Worm (Caenorhabditis elegans): ENCODE data around the gene C07H6.9.

The C07H6.9 gene

DNA sequence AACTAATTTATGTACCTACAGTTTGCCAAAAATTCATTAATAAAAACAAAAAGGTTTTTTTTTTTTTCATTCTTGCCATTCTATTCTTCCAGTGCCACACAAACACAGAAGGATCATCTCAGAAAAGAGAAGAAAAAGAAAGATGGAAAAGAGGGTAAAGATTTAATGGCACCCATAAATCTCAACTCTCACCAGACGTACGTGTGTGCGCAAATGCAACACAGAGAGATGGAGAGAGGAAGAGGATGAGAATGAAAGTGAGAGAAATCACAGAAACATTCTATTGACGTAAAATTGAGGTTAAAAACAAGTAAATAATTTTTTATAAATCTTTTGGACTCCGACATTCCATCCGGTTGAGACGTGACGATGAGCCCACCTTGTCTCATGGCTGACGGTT is 44.9 kb upstream of the C07H6.9 start:
- no peak for TF ChIP-seq pha-4 (tag; optimal IDR thresholded peaks at IDR 0.05)
- TF ChIP-seq sox-4 (tag; optimal IDR thresholded peaks at IDR 0.05) = no peak
- no peak for TF ChIP-seq dve-1 (tag; optimal IDR thresholded peaks at IDR 0.05)
- no peak for TF ChIP-seq mec-3 (tag; optimal IDR thresholded peaks at IDR 0.05; ENCODE audit: borderline replicate concordance)
- TF ChIP-seq nhr-11 (tag; optimal IDR thresholded peaks at IDR 0.05) = no peak
- no peak for TF ChIP-seq ceh-2 (tag; optimal IDR thresholded peaks at IDR 0.05)
- no peak for TF ChIP-seq pros-1 (tag; optimal IDR thresholded peaks at IDR 0.05)
- TF ChIP-seq fax-1 (tag; optimal IDR thresholded peaks at IDR 0.05) = no peak
- peak; percentile 80 for TF ChIP-seq unc-55 (GFP tag; optimal IDR thresholded peaks at IDR 0.05)
- TF ChIP-seq ceh-18 (tag; optimal IDR thresholded peaks at IDR 0.05) = peak; percentile 6

DNA sequence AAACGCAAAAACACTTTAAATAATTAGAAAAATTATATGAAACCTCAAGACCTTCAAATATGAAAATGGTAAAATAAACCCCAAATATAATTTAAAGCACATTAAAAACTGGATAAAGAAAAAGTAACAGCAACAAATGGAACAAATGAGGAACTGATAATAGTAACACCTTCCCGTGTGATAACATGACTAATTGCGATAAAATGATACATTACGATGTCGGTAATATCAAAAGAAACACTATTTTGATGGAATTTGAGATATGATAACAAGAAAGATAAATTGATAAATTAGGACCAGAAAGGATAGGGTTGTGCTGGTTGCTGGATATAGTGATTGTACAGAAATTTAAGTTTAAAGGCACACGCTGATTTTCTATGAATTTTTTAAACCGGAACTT is 42.8 kb upstream of the C07H6.9 start:
- TF ChIP-seq elt-2 (tag; optimal IDR thresholded peaks at IDR 0.05) (peak; percentile 94), sox-2 (GFP tag; IDR thresholded peaks at IDR 0.05) (no peak), ceh-45 (GFP tag; IDR thresholded peaks at IDR 0.05) (no peak), dmd-4 (tag; optimal IDR thresholded peaks at IDR 0.05; ENCODE audit: borderline replicate concordance) (no peak)

DNA sequence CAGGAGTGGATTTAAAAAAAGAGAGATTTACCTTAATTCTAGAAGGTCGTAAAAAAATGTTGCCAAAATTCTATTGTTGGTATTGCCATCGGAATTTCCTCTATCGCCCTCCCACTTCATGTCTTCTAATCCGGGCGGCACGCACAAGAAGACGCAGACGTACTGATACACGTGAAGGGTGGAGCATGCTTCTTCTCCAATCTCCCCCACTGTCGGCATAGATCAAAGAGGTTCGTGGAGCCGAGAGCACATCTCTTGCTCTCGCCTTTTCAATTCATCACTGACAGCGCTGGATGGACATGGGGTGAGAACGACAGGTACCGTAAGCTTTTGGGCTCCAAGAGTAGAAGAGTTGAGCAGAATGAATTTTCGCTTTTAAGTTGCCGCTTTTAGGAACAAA is 37.3 kb upstream of the C07H6.9 start, which contains the start of gene lin-39:
lin-39 (minus strand) TSS at position 74 of the 400 bp plus-strand sequence.
- TF ChIP-seq madf-2 (tag; optimal IDR thresholded peaks at IDR 0.05) (no peak), C38D4.7 (GFP tag; optimal IDR thresholded peaks at IDR 0.05) (no peak), ceh-22 (tag; optimal IDR thresholded peaks at IDR 0.05) (no peak), T23F11.4 (GFP tag; optimal IDR thresholded peaks at IDR 0.05) (no peak), sdc-2 (tag; optimal IDR thresholded peaks at IDR 0.05) (no peak), unc-3 (GFP tag; conservative IDR thresholded peaks at IDR 0.05) (no peak), unc-3 (tag; optimal IDR thresholded peaks at IDR 0.05) (no peak), ceh-19 (GFP tag; optimal IDR thresholded peaks at IDR 0.05) (no peak), ceh-9 (tag; optimal IDR thresholded peaks at IDR 0.05) (no peak), pha-2 (tag; optimal IDR thresholded peaks at IDR 0.05) (no peak), ceh-48 (tag; optimal IDR thresholded peaks at IDR 0.05) (no peak), nfya-1 (tag; optimal IDR thresholded peaks at IDR 0.05) (no peak), F13H6.1 (tag; optimal IDR thresholded peaks at IDR 0.05) (no peak), hlh-6 (tag; optimal IDR thresholded peaks at IDR 0.05) (no peak), elt-4 (tag; optimal IDR thresholded peaks at IDR 0.05) (no peak), dve-1 (tag; optimal IDR thresholded peaks at IDR 0.05) (no peak)

DNA sequence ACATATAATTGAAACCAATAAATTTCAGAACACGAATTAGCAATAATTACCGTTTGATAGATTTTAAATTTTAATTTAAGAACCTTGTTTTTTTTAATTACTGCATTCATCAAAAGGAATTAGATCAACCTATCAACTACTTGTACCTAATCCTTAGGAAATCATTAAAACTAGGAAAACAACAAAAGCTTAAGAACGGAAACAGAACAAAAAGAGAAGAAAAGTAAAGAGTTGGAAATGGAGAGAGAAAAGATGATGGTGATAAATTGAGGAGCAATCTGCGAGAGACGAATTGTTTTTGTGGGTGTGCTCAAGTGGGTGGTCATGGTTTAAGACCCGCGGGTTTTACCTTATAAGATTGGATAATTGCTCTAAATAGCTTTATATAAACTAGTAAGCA is 36.1 kb upstream of the C07H6.9 start:
- no peak for TF ChIP-seq rnt-1 (tag; optimal IDR thresholded peaks at IDR 0.05)
- TF ChIP-seq ets-4 (tag; optimal IDR thresholded peaks at IDR 0.05) = no peak
- TF ChIP-seq T23F11.4 (GFP tag; optimal IDR thresholded peaks at IDR 0.05) = no peak
- TF ChIP-seq ceh-24 (tag; optimal IDR thresholded peaks at IDR 0.05) = no peak
- TF ChIP-seq mec-3 (tag; optimal IDR thresholded peaks at IDR 0.05; ENCODE audit: borderline replicate concordance) = no peak

DNA sequence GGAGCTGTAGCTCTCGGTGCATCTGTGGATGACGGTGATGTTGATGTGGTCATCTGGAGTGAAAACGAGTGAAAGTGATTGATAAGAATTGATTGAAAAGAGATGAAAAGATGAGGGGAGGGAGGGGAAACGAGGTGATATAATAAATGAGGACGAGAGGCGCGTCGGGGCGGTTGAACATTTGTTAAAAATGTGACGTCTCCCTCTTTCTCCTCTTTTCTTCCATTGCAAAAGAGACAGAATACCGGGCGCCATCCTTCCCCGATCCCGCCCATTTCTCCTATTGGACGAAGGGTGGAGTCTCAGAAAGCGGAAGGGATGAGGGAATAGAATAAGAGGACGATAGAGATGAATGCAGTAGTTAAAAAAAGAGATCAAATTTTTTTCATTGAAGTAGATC is 35.4 kb upstream of the C07H6.9 start:
- TF ChIP-seq pqm-1 (tag; optimal IDR thresholded peaks at IDR 0.05) = no peak
- peak; percentile 12 for TF ChIP-seq rnt-1 (tag; optimal IDR thresholded peaks at IDR 0.05)
- TF ChIP-seq nfya-1 (tag; optimal IDR thresholded peaks at IDR 0.05) = peak; percentile 95
- no peak for TF ChIP-seq ceh-19 (GFP tag; optimal IDR thresholded peaks at IDR 0.05)
- TF ChIP-seq ref-2 (tag; optimal IDR thresholded peaks at IDR 0.05) = peak; percentile 44
- no peak for TF ChIP-seq unc-86 (tag; optimal IDR thresholded peaks at IDR 0.05)
- TF ChIP-seq unc-55 (GFP tag; optimal IDR thresholded peaks at IDR 0.05) = peak; percentile 94

All from whole organism, late embryonic.